Fruit fly (Drosophila melanogaster): ENCODE results near the gene rdgA.

- TF ChIP-seq CG32772 (GFP tag; IDR thresholded peaks at IDR 0.05) (peak; percentile 86), Hr3 (GFP tag; optimal IDR thresholded peaks at IDR 0.05) (peak; percentile 74), ham (GFP tag; IDR thresholded peaks at IDR 0.05) (peak; percentile 36; the same call in 1 of the 2 replicates), insv (GFP tag; optimal IDR thresholded peaks at IDR 0.05) (peak in 1 of 2 experiments; percentile 3), CG2129 (GFP tag; IDR thresholded peaks at IDR 0.05; ENCODE audit: partially characterized antibody) (no peak), HmgD (GFP tag; optimal IDR thresholded peaks at IDR 0.05) (no peak), Doc2 (GFP tag; IDR thresholded peaks at IDR 0.05) (no peak), dmrt11E (tag; optimal IDR thresholded peaks at IDR 0.05) (peak; percentile 81), CG1233 (GFP tag; optimal IDR thresholded peaks at IDR 0.05) (peak; percentile 67), CG10543 (GFP tag; optimal IDR thresholded peaks at IDR 0.05) (peak; percentile 19)
These were observed 27.8 kb upstream of the rdgA start for dm6 chrX:8878967-8879554.

All from whole organism, embryonic.